Worm (Caenorhabditis elegans): ENCODE measurements around the gene osm-10.

DNA sequence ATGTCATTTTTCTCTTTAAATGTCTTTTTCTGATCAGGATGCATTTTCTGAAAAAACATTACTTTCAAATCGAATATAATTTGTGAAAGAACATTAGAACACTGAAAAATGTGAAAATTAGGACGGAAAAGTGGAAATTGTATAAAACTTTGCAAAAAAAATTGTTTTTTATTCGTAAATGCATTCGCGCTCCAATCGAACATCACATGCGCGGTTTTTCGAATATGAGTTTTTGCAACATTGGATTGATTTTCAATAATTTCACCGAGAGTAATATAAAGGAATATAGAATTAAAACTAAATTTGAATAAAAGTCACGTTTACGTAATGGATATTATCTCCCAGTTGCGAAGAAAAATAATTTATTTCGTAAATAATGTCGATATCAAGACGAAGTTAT lies 34.1 kb downstream of the osm-10 start, which contains the start of the genes spot-1 and B0361.11:
- no peak for TF ChIP-seq F37D6.2 (tag; optimal IDR thresholded peaks at IDR 0.05)
- no peak for TF ChIP-seq lin-29 (GFP tag; IDR thresholded peaks at IDR 0.05)
- no peak for TF ChIP-seq jun-1 (tag; optimal IDR thresholded peaks at IDR 0.05)
- no peak for TF ChIP-seq lin-13 (GFP tag; optimal IDR thresholded peaks at IDR 0.05)
- TF ChIP-seq ceh-32 (tag; optimal IDR thresholded peaks at IDR 0.05; ENCODE audit: poor library complexity), result no peak
- no peak for TF ChIP-seq lir-3 (tag; optimal IDR thresholded peaks at IDR 0.05)

Measured in whole organism, L4 larva.